Worm (Caenorhabditis elegans) whole organism, young adult: ENCODE results near the gene eri-3.

Source experiments
- F57A8.1 ChIP-seq: fragments of 200-800 bp; sonication (Bioruptor generic); optimal IDR thresholded peaks from 2 replicates; lab custom pipeline; 2018; ENCODE audit warnings: mild to moderate bottlenecking, missing genetic modification characterization, moderate library complexity, missing compliant biosample characterization
- dpl-1 ChIP-seq: fragments of 150-350 bp; optimal IDR thresholded peaks from 2 replicates; lab custom pipeline; 2014; ENCODE audit warnings: missing biosample characterization, missing genetic modification reagents, missing genetic modification characterization

DNA sequence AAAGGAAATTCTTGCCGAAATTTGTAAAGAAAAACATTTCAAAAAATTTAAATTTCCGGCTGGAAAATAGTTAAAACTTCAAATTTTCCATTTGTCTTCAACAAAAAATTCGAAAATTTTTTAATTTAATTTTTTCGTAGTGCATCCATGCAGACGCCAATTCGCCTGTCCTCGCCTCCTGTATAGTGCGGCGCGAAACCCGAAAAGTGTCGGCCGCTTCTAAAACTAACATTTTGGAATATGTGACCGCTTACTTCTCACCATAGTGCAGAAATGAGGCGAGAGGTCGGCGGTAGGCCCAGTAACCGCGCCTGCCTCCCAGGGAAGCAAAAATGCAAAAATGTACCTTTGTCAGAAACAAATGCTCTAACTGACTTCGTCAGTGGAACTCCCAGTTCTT, 6.8 kb upstream of the eri-3 start:
- TF ChIP-seq F57A8.1 (GFP tag; lab: Kevin White, UChicago) = no peak
- no peak for TF ChIP-seq dpl-1 (GFP tag; lab: Kevin White, UChicago)
